Worm (Caenorhabditis elegans): ENCODE results near the gene ubc-22.
A peak's percentile ranks its signal among the peaks of the same experiment; 100 is the strongest.

The ubc-22 gene

ce11 chrX:8838176-8838575 lies 30.8 kb downstream of the ubc-22 start:
- TF ChIP-seq nhr-11 (tag; optimal IDR thresholded peaks at IDR 0.05) (no peak), lin-38 (GFP tag; IDR thresholded peaks at IDR 0.05) (peak; percentile 66; the same call in 1 of the 2 replicates), zip-2 (tag; optimal IDR thresholded peaks at IDR 0.05) (peak; percentile 12), pha-4 (GFP tag; IDR thresholded peaks at IDR 0.05) (peak; percentile 79; the same call in 1 of the 2 replicates), pha-4 (tag; optimal IDR thresholded peaks at IDR 0.05) (no peak), hmg-1.1 (GFP tag; IDR thresholded peaks at IDR 0.05) (0 out of 2 replicates have a peak, but pooled peaks have one; percentile 34), tra-1 (GFP tag; IDR thresholded peaks at IDR 0.05) (no peak; the same call in 1 of the 2 replicates), egl-43 (GFP tag; IDR thresholded peaks at IDR 0.05) (peak; percentile 86), dve-1 (tag; optimal IDR thresholded peaks at IDR 0.05; ENCODE audit: insufficient read depth) (peak; percentile 35), daf-19 (GFP tag; conservative IDR thresholded peaks at IDR 0.05) (0 out of 2 replicates have a peak, but pooled peaks have one; percentile 33), dmd-8 (GFP tag; IDR thresholded peaks at IDR 0.05) (0 out of 2 replicates have a peak, but pooled peaks have one; percentile 57), dpl-1 (GFP tag; optimal IDR thresholded peaks at IDR 0.05) (peak; percentile 10), mxl-2 (GFP tag; conservative IDR thresholded peaks at IDR 0.05) (no peak), ztf-11 (tag; optimal IDR thresholded peaks at IDR 0.05) (no peak), nhr-41 (GFP tag; IDR thresholded peaks at IDR 0.05) (peak; percentile 82; the same call in 1 of the 2 replicates), nhr-48 (tag; optimal IDR thresholded peaks at IDR 0.05) (peak; percentile 4), nhr-102 (tag; optimal IDR thresholded peaks at IDR 0.05) (peak; percentile 8), T26A8.4 (GFP tag; IDR thresholded peaks at IDR 0.05) (peak; percentile 54; the same call in 1 of the 2 replicates), lim-7 (GFP tag; IDR thresholded peaks at IDR 0.05) (peak; percentile 91), ctbp-1 (GFP tag; IDR thresholded peaks at IDR 0.05) (0 out of 2 replicates have a peak, but pooled peaks have one; percentile 32), zip-11 (GFP tag; IDR thresholded peaks at IDR 0.05) (no peak), duxl-1 (tag; optimal IDR thresholded peaks at IDR 0.05; ENCODE audit: poor library complexity) (peak; percentile 41), Y105C5A.15 (GFP tag; IDR thresholded peaks at IDR 0.05) (0 out of 2 replicates have a peak, but pooled peaks have one; percentile 68), mdt-29 (GFP tag; IDR thresholded peaks at IDR 0.05) (0 out of 2 replicates have a peak, but pooled peaks have one; percentile 52), lin-13 (GFP tag; optimal IDR thresholded peaks at IDR 0.05) (peak; percentile 10), aha-1 (tag) (peak; percentile 72), php-3 (GFP tag; IDR thresholded peaks at IDR 0.05) (0 out of 2 replicates have a peak, but pooled peaks have one; percentile 27), vab-7 (GFP tag; IDR thresholded peaks at IDR 0.05) (peak; percentile 70; the same call in 1 of the 2 replicates), daf-16 (GFP tag; optimal IDR thresholded peaks at IDR 0.05) (peak in 1 of 2 experiments; percentile 70), daf-16 (tag; optimal IDR thresholded peaks at IDR 0.05) (peak; percentile 15), mxl-3 (GFP tag; optimal IDR thresholded peaks at IDR 0.05) (peak; percentile 3), dmd-9 (GFP tag; IDR thresholded peaks at IDR 0.05) (no peak), hlh-30 (tag; optimal IDR thresholded peaks at IDR 0.05; ENCODE audit: insufficient read depth) (peak; percentile 15), lsy-2 (tag; optimal IDR thresholded peaks at IDR 0.05) (no peak), madf-9 (GFP tag; conservative IDR thresholded peaks at IDR 0.05) (peak; percentile 50; the same call in 1 of the 2 replicates), nhr-42 (GFP tag; IDR thresholded peaks at IDR 0.05) (no peak)

DNA sequence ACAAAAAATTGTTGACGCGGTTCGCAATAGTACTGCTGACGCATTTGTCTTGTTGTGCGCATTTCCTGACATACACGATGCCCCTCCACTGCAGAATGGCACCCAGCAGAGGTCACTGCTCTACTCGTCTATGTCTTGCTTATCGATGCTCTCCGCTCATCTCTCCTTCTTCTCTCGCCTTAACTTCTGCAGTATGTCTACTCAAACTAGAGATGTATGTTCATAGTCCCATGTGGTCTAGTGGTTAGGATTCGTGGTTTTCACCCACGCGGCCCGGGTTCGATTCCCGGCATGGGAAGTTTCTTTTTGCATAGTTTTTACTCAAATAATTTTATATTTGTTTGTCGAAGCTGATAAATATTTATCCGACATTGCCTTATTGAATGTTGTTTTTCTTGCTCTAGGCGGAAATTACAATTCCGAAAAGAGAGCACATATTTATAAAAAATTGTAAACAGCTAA lies 33.0 kb downstream of the ubc-22 start, which contains the start of gene C28G1.2:
Gene C28G1.2 (plus strand): TSS at position 130 of the 462 bp plus-strand sequence.
- peak; percentile 77 for TF ChIP-seq dpl-1 (GFP tag; optimal IDR thresholded peaks at IDR 0.05)
- peak; percentile 77 to 84 for TF ChIP-seq mdl-1 (tag; optimal IDR thresholded peaks at IDR 0.05)
- TF ChIP-seq hif-1 (tag; optimal IDR thresholded peaks at IDR 0.05) = peak; percentile 38 to 78
- peak; percentile 86 for TF ChIP-seq lin-38 (GFP tag; IDR thresholded peaks at IDR 0.05)
- peak; percentile 93 for TF ChIP-seq dmd-9 (GFP tag; IDR thresholded peaks at IDR 0.05)
- peak; percentile 18 for TF ChIP-seq nhr-10 (tag; optimal IDR thresholded peaks at IDR 0.05)
- peak; percentile 25 for TF ChIP-seq ceh-28 (tag; optimal IDR thresholded peaks at IDR 0.05)
- peak; percentile 88 for TF ChIP-seq lir-3 (tag; optimal IDR thresholded peaks at IDR 0.05)
- TF ChIP-seq skn-1 (tag; optimal IDR thresholded peaks at IDR 0.05) = no peak
- TF ChIP-seq sdz-12 (GFP tag; optimal IDR thresholded peaks at IDR 0.05) = peak; percentile 80
- no peak for TF ChIP-seq fos-1 (tag; optimal IDR thresholded peaks at IDR 0.05)
- peak; percentile 89 for TF ChIP-seq D1046.2 (GFP tag; IDR thresholded peaks at IDR 0.05)
- peak; percentile 97 for TF ChIP-seq pha-4 (GFP tag; IDR thresholded peaks at IDR 0.05)
- peak; percentile 37 for TF ChIP-seq pha-4 (tag; optimal IDR thresholded peaks at IDR 0.05)
- peak; percentile 94 for TF ChIP-seq ctbp-1 (GFP tag; IDR thresholded peaks at IDR 0.05)
- TF ChIP-seq madf-5 (GFP tag; IDR thresholded peaks at IDR 0.05) = peak; percentile 91 to 98
- TF ChIP-seq F26F4.8 (GFP tag; conservative IDR thresholded peaks at IDR 0.05) = peak; percentile 95
- peak; percentile 60 for TF ChIP-seq ces-1 (GFP tag; optimal IDR thresholded peaks at IDR 0.05)
- TF ChIP-seq ZK546.5 (tag; optimal IDR thresholded peaks at IDR 0.05) = no peak
- TF ChIP-seq ceh-32 (tag; optimal IDR thresholded peaks at IDR 0.05; ENCODE audit: poor library complexity) = no peak
